Worm (Caenorhabditis elegans) whole organism, L1 larva: Measurements from ENCODE around the gene W06E11.1.

Source experiments
- ama-1 ChIP-seq: fragments of 150-350 bp; optimal IDR thresholded peaks from 2 replicates; lab custom pipeline; 2014
- elt-3 ChIP-seq, 6 experiments: fragments of 150-350 bp in 1 of 6; sonication (generic microtip); optimal IDR thresholded peaks; 2 replicates each; lab custom pipeline; 2017 to 2018; ENCODE audit warnings: missing biosample characterization in 6 of 6, missing genetic modification characterization in 6 of 6, inconsistent platforms in 1 of 6
- ets-5 ChIP-seq: fragments of 200-800 bp; sonication (Bioruptor generic); IDR thresholded peaks from 2 replicates; pipeline ENCODE4 v1.3.6; 2022; ENCODE audit warnings: missing genetic modification characterization, missing compliant biosample characterization
- mdl-1 ChIP-seq, 2 experiments: fragments of 150-350 bp; optimal IDR thresholded peaks; 2 replicates each; lab custom pipeline; 2014 to 2017; ENCODE audit warnings: missing biosample characterization in 2 of 2, missing genetic modification characterization in 2 of 2, inconsistent platforms in 1 of 2
- nhr-28 ChIP-seq: fragments of 150-350 bp; optimal IDR thresholded peaks from 2 replicates; lab custom pipeline; 2014; ENCODE audit warnings: missing biosample characterization, missing genetic modification characterization
- sptf-1 ChIP-seq: fragments of 150-350 bp; optimal IDR thresholded peaks from 2 replicates; lab custom pipeline; 2014; ENCODE audit warnings: missing biosample characterization, missing genetic modification characterization
- sup-37 ChIP-seq: fragments of 200-800 bp; sonication (Bioruptor generic); optimal IDR thresholded peaks from 2 replicates; lab custom pipeline; 2018; ENCODE audit warnings: mild to moderate bottlenecking, missing genetic modification characterization, missing compliant biosample characterization

DNA sequence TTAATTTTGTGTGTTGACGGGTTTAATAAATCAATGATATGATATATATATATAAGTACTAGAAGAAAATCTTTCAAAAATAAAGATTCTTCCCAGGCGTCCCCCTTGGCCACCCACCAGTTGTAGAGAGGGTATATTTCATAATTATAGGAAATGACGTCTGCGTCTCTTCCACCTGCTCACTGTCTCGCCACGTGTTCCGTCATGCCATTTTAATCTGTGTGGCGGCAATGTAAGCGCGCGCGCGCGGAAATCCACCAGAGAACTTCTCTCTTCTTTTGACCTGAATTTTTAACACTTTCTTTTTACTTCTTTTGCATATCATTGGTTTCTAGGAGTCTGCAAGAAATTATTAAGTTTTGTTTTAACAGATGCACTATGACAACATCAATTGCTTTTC, 12.5 kb downstream of the W06E11.1 start:
- TF ChIP-seq elt-3 (tag; optimal IDR thresholded peaks at IDR 0.05; lab: Kevin White, UChicago) (no peak), sup-37 (no peak), nhr-28 (tag; lab: Kevin White, UChicago) (no peak), ets-5 (no peak), ama-1 (lab: Kevin White, UChicago) (no peak), mdl-1 (tag; optimal IDR thresholded peaks at IDR 0.05; lab: Kevin White, UChicago) (no peak), sptf-1 (tag; lab: Kevin White, UChicago) (no peak)
